In genomic region chr2L:7396962-7397361, dm6 we compare ENCODE assay signal across 3 fruit fly cellular contexts.
TF ChIP-seq lines count a peak whose summit lies in the region.

No protein-coding gene starts in this region.

TF ChIP-seq in whole organism, embryonic, 481 proteins besides CTCF, POLR2A, EP300 and RAD21 (continued from another document and continues in another):
- no peak for TF ChIP-seq Opbp (GFP tag; IDR thresholded peaks at IDR 0.05; lab: Robert Waterston, UW; ENCODE audit: partially characterized antibody)
- peak; percentile 30; the same call in 1 of the 3 replicates for TF ChIP-seq C15 (GFP tag; IDR thresholded peaks at IDR 0.05; lab: Robert Waterston, UW)
- TF ChIP-seq stwl (tag; optimal IDR thresholded peaks at IDR 0.05; lab: Kevin White, UChicago), result no peak
- peak; percentile 5 for TF ChIP-seq CG9876 (GFP tag; optimal IDR thresholded peaks at IDR 0.05; lab: Kevin White, UChicago)
- TF ChIP-seq CG32772 (GFP tag; IDR thresholded peaks at IDR 0.05; lab: Robert Waterston, UW), result peak; percentile 65
- no peak for TF ChIP-seq hkb (optimal IDR thresholded peaks at IDR 0.05; lab: Kevin White, UChicago)
- TF ChIP-seq hkb (GFP tag; IDR thresholded peaks at IDR 0.05; lab: Robert Waterston, UW), result peak; percentile 81
- peak; percentile 81 for TF ChIP-seq E2f1 (GFP tag; IDR thresholded peaks at IDR 0.05; lab: Robert Waterston, UW)
- TF ChIP-seq NK7.1 (GFP tag; optimal IDR thresholded peaks at IDR 0.05; lab: Kevin White, UChicago), result peak; percentile 23
- TF ChIP-seq oc (tag; optimal IDR thresholded peaks at IDR 0.05; lab: Kevin White, UChicago), result peak; percentile 41
- TF ChIP-seq CG32767 (GFP tag; IDR thresholded peaks at IDR 0.05; lab: Robert Waterston, UW), result peak; percentile 63; the same call in 1 of the 2 replicates
- peak; percentile 70 for TF ChIP-seq CG1603 (tag; optimal IDR thresholded peaks at IDR 0.05; lab: Kevin White, UChicago)
- TF ChIP-seq Blimp-1 (GFP tag; optimal IDR thresholded peaks at IDR 0.05; lab: Kevin White, UChicago), result peak; percentile 68
- TF ChIP-seq CG6175 (GFP tag; IDR thresholded peaks at IDR 0.05; lab: Robert Waterston, UW), result peak; percentile 67; the same call in 2 of the 3 replicates
- peak; percentile 42 for TF ChIP-seq CG2875 (GFP tag; optimal IDR thresholded peaks at IDR 0.05; lab: Kevin White, UChicago)
- TF ChIP-seq CG7963 (GFP tag; IDR thresholded peaks at IDR 0.05; lab: Robert Waterston, UW; ENCODE audit: partially characterized antibody), result no peak
- peak; percentile 56 for TF ChIP-seq CoRest (tag; optimal IDR thresholded peaks at IDR 0.05; lab: Kevin White, UChicago)
- no peak for TF ChIP-seq sens-2 (GFP tag; IDR thresholded peaks at IDR 0.05; lab: Robert Waterston, UW)
- peak; percentile 66; the same call in 1 of the 2 replicates for TF ChIP-seq Doc2 (GFP tag; IDR thresholded peaks at IDR 0.05; lab: Robert Waterston, UW)
- TF ChIP-seq slou (GFP tag; optimal IDR thresholded peaks at IDR 0.05; lab: Kevin White, UChicago), result peak; percentile 7
- TF ChIP-seq CG13624 (GFP tag; optimal IDR thresholded peaks at IDR 0.05; lab: Kevin White, UChicago), result peak; percentile 53
- no peak for TF ChIP-seq CG2889 (GFP tag; IDR thresholded peaks at IDR 0.05; lab: Robert Waterston, UW)
- TF ChIP-seq CG8089 (GFP tag; optimal IDR thresholded peaks at IDR 0.05; lab: Kevin White, UChicago), result peak; percentile 39
- no peak for TF ChIP-seq gcm2 (GFP tag; optimal IDR thresholded peaks at IDR 0.05; lab: Kevin White, UChicago)
- peak; percentile 17 for TF ChIP-seq CG14710 (tag; optimal IDR thresholded peaks at IDR 0.05; lab: Kevin White, UChicago)
- TF ChIP-seq Poxn (GFP tag; IDR thresholded peaks at IDR 0.05; lab: Robert Waterston, UW), result no peak
- TF ChIP-seq CG15479 (GFP tag; optimal IDR thresholded peaks at IDR 0.05; lab: Kevin White, UChicago), result no peak
- no peak for TF ChIP-seq zen2 (GFP tag; IDR thresholded peaks at IDR 0.05; lab: Robert Waterston, UW; ENCODE audit: partially characterized antibody)
- peak; percentile 42 for TF ChIP-seq CG12155 (GFP tag; optimal IDR thresholded peaks at IDR 0.05; lab: Kevin White, UChicago)
- no peak for TF ChIP-seq p53 (GFP tag; optimal IDR thresholded peaks at IDR 0.05; lab: Kevin White, UChicago)
- peak; percentile 82 for TF ChIP-seq gem (tag; optimal IDR thresholded peaks at IDR 0.05; lab: Kevin White, UChicago)
- peak; percentile 46 for TF ChIP-seq vfl (GFP tag; optimal IDR thresholded peaks at IDR 0.05; lab: Kevin White, UChicago)
- TF ChIP-seq gcm (GFP tag; optimal IDR thresholded peaks at IDR 0.05; lab: Kevin White, UChicago), result peak; percentile 19
- peak; percentile 73 for TF ChIP-seq ind (GFP tag; optimal IDR thresholded peaks at IDR 0.05; lab: Kevin White, UChicago)
- TF ChIP-seq CG15601 (tag; optimal IDR thresholded peaks at IDR 0.05; lab: Kevin White, UChicago), result no peak
- no peak for TF ChIP-seq Kr (GFP tag; optimal IDR thresholded peaks at IDR 0.05; lab: Kevin White, UChicago)
- TF ChIP-seq ato (GFP tag; IDR thresholded peaks at IDR 0.05; lab: Robert Waterston, UW; ENCODE audit: partially characterized antibody), result no peak
- no peak for TF ChIP-seq onecut (GFP tag; IDR thresholded peaks at IDR 0.05; lab: Robert Waterston, UW)
- 0 out of 3 replicates have a peak, but pooled peaks have one; percentile 43 for TF ChIP-seq jigr1 (GFP tag; IDR thresholded peaks at IDR 0.05; lab: Robert Waterston, UW)
- no peak for TF ChIP-seq Neu2 (GFP tag; optimal IDR thresholded peaks at IDR 0.05; lab: Kevin White, UChicago; ENCODE audit: borderline replicate concordance)
- TF ChIP-seq toy (GFP tag; IDR thresholded peaks at IDR 0.05; lab: Robert Waterston, UW), result 0 out of 2 replicates have a peak, but pooled peaks have one; percentile 45
- no peak for TF ChIP-seq CG10431 (GFP tag; optimal IDR thresholded peaks at IDR 0.05; lab: Kevin White, UChicago)

TF ChIP-seq in whole organism, prepupa, 60 proteins besides CTCF, POLR2A, EP300 and RAD21 (continued from another document):
- TF ChIP-seq dsx (GFP tag; optimal IDR thresholded peaks at IDR 0.05; lab: Kevin White, UChicago; ENCODE audit: poor library complexity, severe bottlenecking) (peak; percentile 61), CG3919 (GFP tag; optimal IDR thresholded peaks at IDR 0.05; lab: Kevin White, UChicago) (peak; percentile 62), pdm3 (GFP tag; optimal IDR thresholded peaks at IDR 0.05; lab: Kevin White, UChicago) (peak; percentile 79), CG31627 (GFP tag; optimal IDR thresholded peaks at IDR 0.05; lab: Kevin White, UChicago) (peak; percentile 72), CG11762 (GFP tag; optimal IDR thresholded peaks at IDR 0.05; lab: Kevin White, UChicago; ENCODE audit: insufficient read depth) (peak; percentile 67), ss (GFP tag; optimal IDR thresholded peaks at IDR 0.05; lab: Kevin White, UChicago) (peak; percentile 16 to 61), CG10631 (GFP tag; optimal IDR thresholded peaks at IDR 0.05; lab: Kevin White, UChicago) (peak; percentile 65), Eip75B (GFP tag; optimal IDR thresholded peaks at IDR 0.05; lab: Kevin White, UChicago) (peak; percentile 83), svp (GFP tag; lab: Kevin White, UChicago) (peak; percentile 88), CG10669 (GFP tag; optimal IDR thresholded peaks at IDR 0.05; lab: Kevin White, UChicago) (peak; percentile 86), acj6 (GFP tag; optimal IDR thresholded peaks at IDR 0.05; lab: Kevin White, UChicago) (peak; percentile 70), fkh (GFP tag; optimal IDR thresholded peaks at IDR 0.05; lab: Kevin White, UChicago) (no peak), Sox102F (GFP tag; optimal IDR thresholded peaks at IDR 0.05; lab: Kevin White, UChicago) (peak; percentile 73), Lpt (GFP tag; optimal IDR thresholded peaks at IDR 0.05; lab: Kevin White, UChicago) (peak; percentile 20), CG4318 (GFP tag; optimal IDR thresholded peaks at IDR 0.05; lab: Kevin White, UChicago) (peak; percentile 33), eg (GFP tag; IDR thresholded peaks at IDR 0.05; lab: Robert Waterston, UW) (peak; percentile 79), Ets96B (tag; optimal IDR thresholded peaks at IDR 0.05; lab: Kevin White, UChicago) (peak; percentile 74), Eip78C (GFP tag; lab: Kevin White, UChicago) (peak; percentile 87), Smox (GFP tag; optimal IDR thresholded peaks at IDR 0.05; lab: Kevin White, UChicago) (peak; percentile 66), CG15336 (GFP tag; IDR thresholded peaks at IDR 0.05; lab: Robert Waterston, UW) (peak; percentile 52; the same call in 1 of the 2 replicates), CG34406 (GFP tag; optimal IDR thresholded peaks at IDR 0.05; lab: Kevin White, UChicago) (peak; percentile 62), Blimp-1 (GFP tag; optimal IDR thresholded peaks at IDR 0.05; lab: Kevin White, UChicago) (peak; percentile 23), CG1621 (tag; optimal IDR thresholded peaks at IDR 0.05; lab: Kevin White, UChicago) (peak; percentile 58), net (GFP tag; optimal IDR thresholded peaks at IDR 0.05; lab: Kevin White, UChicago) (peak; percentile 65), CG8119 (GFP tag; IDR thresholded peaks at IDR 0.05; lab: Robert Waterston, UW) (peak; percentile 58; the same call in 2 of the 3 replicates), Hr38 (GFP tag; optimal IDR thresholded peaks at IDR 0.05; lab: Kevin White, UChicago) (no peak), achi (GFP tag; optimal IDR thresholded peaks at IDR 0.05; lab: Kevin White, UChicago) (peak; percentile 73), CG6854 (GFP tag; optimal IDR thresholded peaks at IDR 0.05; lab: Kevin White, UChicago) (peak; percentile 9), fd85E (GFP tag; optimal IDR thresholded peaks at IDR 0.05; lab: Kevin White, UChicago) (peak; percentile 32), CG3032 (tag; optimal IDR thresholded peaks at IDR 0.05; lab: Kevin White, UChicago) (peak; percentile 81), OdsH (GFP tag; optimal IDR thresholded peaks at IDR 0.05; lab: Kevin White, UChicago) (peak; percentile 75), CG6792 (GFP tag; optimal IDR thresholded peaks at IDR 0.05; lab: Kevin White, UChicago) (peak; percentile 59), vri (GFP tag; optimal IDR thresholded peaks at IDR 0.05; lab: Kevin White, UChicago) (peak; percentile 47), CG32006 (GFP tag; optimal IDR thresholded peaks at IDR 0.05; lab: Kevin White, UChicago) (peak; percentile 53), Gug (GFP tag; IDR thresholded peaks at IDR 0.05; lab: Robert Waterston, UW) (peak; percentile 74), fd59A (GFP tag; optimal IDR thresholded peaks at IDR 0.05; lab: Kevin White, UChicago) (peak; percentile 23), cyc (GFP tag; optimal IDR thresholded peaks at IDR 0.05; lab: Kevin White, UChicago) (peak; percentile 62), CG6163 (GFP tag; IDR thresholded peaks at IDR 0.05; lab: Robert Waterston, UW) (no peak; the same call in 2 of the 3 replicates)

TF ChIP-seq in whole organism, wandering third instar larva, 38 proteins besides CTCF, POLR2A, EP300 and RAD21 (continued from another document):
- TF ChIP-seq dl (GFP tag; optimal IDR thresholded peaks at IDR 0.05; lab: Kevin White, UChicago; ENCODE audit: insufficient read depth in 1 of 2, partially characterized antibody in 2 of 2) (no peak), Abd-B (GFP tag; optimal IDR thresholded peaks at IDR 0.05; lab: Kevin White, UChicago) (no peak), ey (GFP tag; optimal IDR thresholded peaks at IDR 0.05; lab: Kevin White, UChicago) (peak; percentile 74), usp (GFP tag; optimal IDR thresholded peaks at IDR 0.05; lab: Kevin White, UChicago) (no peak), sage (GFP tag; optimal IDR thresholded peaks at IDR 0.05; lab: Kevin White, UChicago) (no peak), CG32264 (GFP tag; optimal IDR thresholded peaks at IDR 0.05; lab: Kevin White, UChicago) (peak; percentile 27), HLH106 (tag; optimal IDR thresholded peaks at IDR 0.05; lab: Kevin White, UChicago) (peak; percentile 72), CrebA (GFP tag; optimal IDR thresholded peaks at IDR 0.05; lab: Kevin White, UChicago; ENCODE audit: borderline replicate concordance) (peak; percentile 29), tai (GFP tag; optimal IDR thresholded peaks at IDR 0.05; lab: Kevin White, UChicago) (peak; percentile 12), Hnf4 (GFP tag; optimal IDR thresholded peaks at IDR 0.05; lab: Kevin White, UChicago) (peak; percentile 57)
